Worm (Caenorhabditis elegans) whole organism, L2 larva: ENCODE measurements around the gene M02E1.4.

Source experiments
- C34F6.9 ChIP-seq: fragments of 150-350 bp; optimal IDR thresholded peaks from 2 replicates; lab custom pipeline; 2014; ENCODE audit warnings: missing biosample characterization, missing genetic modification characterization
- F13H6.1 ChIP-seq: sonication (generic microtip); optimal IDR thresholded peaks from 2 replicates; lab custom pipeline; 2016; ENCODE audit warnings: missing genetic modification characterization, missing compliant biosample characterization
- R02D3.7 ChIP-seq: fragments of 150-350 bp; optimal IDR thresholded peaks from 2 replicates; lab custom pipeline; 2014; ENCODE audit warnings: missing biosample characterization, missing genetic modification characterization
- Y55F3AM.14 ChIP-seq: fragments of 200-800 bp; sonication (Bioruptor generic); optimal IDR thresholded peaks from 2 replicates; lab custom pipeline; 2018; ENCODE audit warnings: mild to moderate bottlenecking, missing genetic modification characterization, missing compliant biosample characterization
- aly-2 ChIP-seq: fragments of 150-350 bp; optimal IDR thresholded peaks from 2 replicates; lab custom pipeline; 2014; ENCODE audit warnings: missing biosample characterization, missing genetic modification characterization
- ama-1 ChIP-seq: fragments of 150-350 bp; optimal IDR thresholded peaks from 2 replicates; lab custom pipeline; 2018; ENCODE audit warnings: inconsistent platforms
- blmp-1 ChIP-seq: sonication (generic microtip); optimal IDR thresholded peaks from 2 replicates; lab custom pipeline; 2017; ENCODE audit warnings: missing genetic modification characterization, mild to moderate bottlenecking, missing compliant biosample characterization, antibody characterized with exemption, moderate library complexity; ENCODE audit not compliant: insufficient read depth
- ceh-16 ChIP-seq: fragments of 150-350 bp; optimal IDR thresholded peaks from 2 replicates; lab custom pipeline; 2014; ENCODE audit warnings: missing biosample characterization, missing genetic modification characterization
- ceh-82 ChIP-seq: fragments of 150-350 bp; optimal IDR thresholded peaks from 2 replicates; lab custom pipeline; 2014; ENCODE audit warnings: missing biosample characterization, missing genetic modification characterization
- crh-2 ChIP-seq: sonication (generic microtip); optimal IDR thresholded peaks from 2 replicates; lab custom pipeline; 2017; ENCODE audit warnings: missing biosample characterization, missing genetic modification characterization
- egl-27 ChIP-seq: sonication (generic microtip); optimal IDR thresholded peaks from 3 replicates; lab custom pipeline; 2017; ENCODE audit warnings: missing biosample characterization, missing genetic modification reagents, missing genetic modification characterization
- elt-1 ChIP-seq: fragments of 150-350 bp; optimal IDR thresholded peaks from 2 replicates; lab custom pipeline; 2014; ENCODE audit warnings: missing biosample characterization, missing genetic modification characterization
- fos-1 ChIP-seq: fragments of 150-350 bp; optimal IDR thresholded peaks from 2 replicates; lab custom pipeline; 2014; ENCODE audit warnings: missing biosample characterization, missing genetic modification characterization
- gmeb-1 ChIP-seq: fragments of 150-350 bp; optimal IDR thresholded peaks from 2 replicates; lab custom pipeline; 2014; ENCODE audit warnings: missing biosample characterization, missing genetic modification characterization
- lin-11 ChIP-seq: fragments of 150-350 bp; sonication (generic microtip); optimal IDR thresholded peaks from 2 replicates; lab custom pipeline; 2014; ENCODE audit warnings: missing biosample characterization, missing genetic modification characterization, inconsistent platforms, mixed read lengths
- lin-13 ChIP-seq: fragments of 150-350 bp; optimal IDR thresholded peaks from 2 replicates; lab custom pipeline; 2014; ENCODE audit warnings: missing biosample characterization, missing genetic modification reagents, missing genetic modification characterization
- lsy-2 ChIP-seq, 2 experiments: fragments of 150-350 bp in 1 of 2; sonication (generic microtip) in 1 of 2; optimal IDR thresholded peaks; 2 replicates each; lab custom pipeline; 2014 to 2017; ENCODE audit warnings: missing biosample characterization in 2 of 2, missing genetic modification characterization in 2 of 2
- nhr-11 ChIP-seq: fragments of 150-350 bp; optimal IDR thresholded peaks from 2 replicates; lab custom pipeline; 2014; ENCODE audit warnings: missing biosample characterization, missing genetic modification characterization
- nhr-129 ChIP-seq: fragments of 150-350 bp; optimal IDR thresholded peaks from 2 replicates; lab custom pipeline; 2014; ENCODE audit warnings: missing biosample characterization, missing genetic modification characterization
- nhr-21 ChIP-seq: fragments of 150-350 bp; optimal IDR thresholded peaks from 2 replicates; lab custom pipeline; 2014; ENCODE audit warnings: missing biosample characterization, missing genetic modification characterization
- nhr-23 ChIP-seq: fragments of 150-350 bp; optimal IDR thresholded peaks from 2 replicates; lab custom pipeline; 2014; ENCODE audit warnings: missing biosample characterization, missing genetic modification reagents, missing genetic modification characterization
- nhr-237 ChIP-seq: fragments of 150-350 bp; optimal IDR thresholded peaks from 2 replicates; lab custom pipeline; 2014; ENCODE audit warnings: missing biosample characterization, missing genetic modification characterization
- nhr-25 ChIP-seq: fragments of 150-350 bp; sonication (generic microtip); optimal IDR thresholded peaks from 3 replicates; lab custom pipeline; 2014; ENCODE audit warnings: missing biosample characterization, missing genetic modification characterization
- nhr-77 ChIP-seq: fragments of 150-350 bp; optimal IDR thresholded peaks from 2 replicates; lab custom pipeline; 2014; ENCODE audit warnings: missing biosample characterization, missing genetic modification characterization
- sem-4 ChIP-seq: fragments of 150-350 bp; optimal IDR thresholded peaks from 2 replicates; lab custom pipeline; 2014; ENCODE audit warnings: missing biosample characterization, missing genetic modification reagents, missing genetic modification characterization
- unc-39 ChIP-seq: fragments of 150-350 bp; optimal IDR thresholded peaks from 2 replicates; lab custom pipeline; 2014; ENCODE audit warnings: missing biosample characterization, missing genetic modification characterization
- unc-55 ChIP-seq: fragments of 150-350 bp; sonication (generic microtip); optimal IDR thresholded peaks from 3 replicates; lab custom pipeline; 2014; ENCODE audit warnings: missing biosample characterization, missing genetic modification reagents, missing genetic modification characterization
- unc-62 ChIP-seq: fragments of 150-350 bp; optimal IDR thresholded peaks from 2 replicates; lab custom pipeline; 2014; ENCODE audit warnings: missing biosample characterization, missing genetic modification reagents, missing genetic modification characterization
- zag-1 ChIP-seq: fragments of 150-350 bp; optimal IDR thresholded peaks from 2 replicates; lab custom pipeline; 2014; ENCODE audit warnings: missing biosample characterization, missing genetic modification characterization
- ztf-1 ChIP-seq: fragments of 200-800 bp; sonication (Bioruptor generic); conservative IDR thresholded peaks from 2 replicates; pipeline ENCODE4 v1.3.6; 2022; ENCODE audit warnings: missing genetic modification characterization, missing compliant biosample characterization
- ztf-11 ChIP-seq: sonication (generic microtip); optimal IDR thresholded peaks from 2 replicates; lab custom pipeline; 2017; ENCODE audit warnings: missing biosample characterization, missing genetic modification characterization

M02E1.4 gene

ce11 chrX:324021-324420 lies 10.9 kb downstream of the M02E1.4 start (continued):
- no peak for TF ChIP-seq nhr-25 (tag; lab: Kevin White, UChicago)
- no peak for TF ChIP-seq nhr-77 (tag; lab: Kevin White, UChicago)
- TF ChIP-seq Y55F3AM.14 (GFP tag; lab: Kevin White, UChicago): no peak
- no peak for TF ChIP-seq ztf-11

- TF ChIP-seq R02D3.7 (no peak), unc-55 (GFP tag; lab: Kevin White, UChicago) (peak; percentile 43), nhr-25 (tag; lab: Kevin White, UChicago) (peak; percentile 18), F13H6.1 (tag; lab: Kevin White, UChicago) (peak; percentile 8), C34F6.9 (tag; lab: Kevin White, UChicago) (peak; percentile 54), ama-1 (no peak), fos-1 (tag; lab: Kevin White, UChicago) (peak; percentile 40), ztf-1 (GFP tag; lab: Robert Waterston, UW) (no peak), lsy-2 (tag; optimal IDR thresholded peaks at IDR 0.05; lab: Kevin White, UChicago) (peak in 1 of 2 experiments; percentile 48), gmeb-1 (tag; lab: Kevin White, UChicago) (peak; percentile 24), nhr-129 (tag; lab: Kevin White, UChicago) (peak; percentile 32), crh-2 (tag; lab: Kevin White, UChicago) (peak; percentile 26), lin-13 (peak; percentile 8)
Observed at ce11 chrX:325597-326161, 12.6 kb downstream of the M02E1.4 start, which contains the start of gene M02E1.1. M02E1.1 (plus strand) TSS chrX:326111.

- TF ChIP-seq nhr-21 (tag; lab: Kevin White, UChicago) (no peak), nhr-11 (tag; lab: Kevin White, UChicago) (no peak), unc-62 (GFP tag; lab: Kevin White, UChicago) (no peak), aly-2 (no peak), ztf-11 (no peak), zag-1 (tag; lab: Kevin White, UChicago) (no peak)
Observed at ce11 chrX:328736-329135, 15.7 kb downstream of the M02E1.4 start.

- TF ChIP-seq nhr-23 (tag; lab: Kevin White, UChicago) (no peak), ztf-1 (GFP tag; lab: Robert Waterston, UW) (no peak), crh-2 (tag; lab: Kevin White, UChicago) (no peak), C34F6.9 (tag; lab: Kevin White, UChicago) (no peak), R02D3.7 (no peak), egl-27 (tag; lab: Kevin White, UChicago) (no peak), unc-62 (GFP tag; lab: Kevin White, UChicago) (no peak)
Observed at ce11 chrX:332643-333042, 19.6 kb downstream of the M02E1.4 start.

- TF ChIP-seq nhr-237 (no peak), nhr-23 (tag; lab: Kevin White, UChicago) (no peak), ceh-82 (tag; lab: Kevin White, UChicago) (no peak), gmeb-1 (tag; lab: Kevin White, UChicago) (no peak), sem-4 (tag; lab: Kevin White, UChicago) (no peak), unc-39 (tag; lab: Kevin White, UChicago) (no peak), unc-55 (GFP tag; lab: Kevin White, UChicago) (no peak), blmp-1 (tag; lab: Kevin White, UChicago) (no peak), aly-2 (no peak), elt-1 (tag; lab: Kevin White, UChicago) (no peak)
Observed at ce11 chrX:334452-334851, 21.4 kb downstream of the M02E1.4 start.

ce11 chrX:343822-344221 lies 30.7 kb downstream of the M02E1.4 start:
- TF ChIP-seq crh-2 (tag; lab: Kevin White, UChicago): peak; percentile 14
- TF ChIP-seq ceh-16 (tag; lab: Kevin White, UChicago): no peak
- TF ChIP-seq unc-55 (GFP tag; lab: Kevin White, UChicago): no peak
- TF ChIP-seq elt-1 (tag; lab: Kevin White, UChicago): no peak
- no peak for TF ChIP-seq lin-11 (tag; lab: Kevin White, UChicago)
